Fruit fly (Drosophila melanogaster): ENCODE results near the gene GILT2.

GILT2 gene

DNA sequence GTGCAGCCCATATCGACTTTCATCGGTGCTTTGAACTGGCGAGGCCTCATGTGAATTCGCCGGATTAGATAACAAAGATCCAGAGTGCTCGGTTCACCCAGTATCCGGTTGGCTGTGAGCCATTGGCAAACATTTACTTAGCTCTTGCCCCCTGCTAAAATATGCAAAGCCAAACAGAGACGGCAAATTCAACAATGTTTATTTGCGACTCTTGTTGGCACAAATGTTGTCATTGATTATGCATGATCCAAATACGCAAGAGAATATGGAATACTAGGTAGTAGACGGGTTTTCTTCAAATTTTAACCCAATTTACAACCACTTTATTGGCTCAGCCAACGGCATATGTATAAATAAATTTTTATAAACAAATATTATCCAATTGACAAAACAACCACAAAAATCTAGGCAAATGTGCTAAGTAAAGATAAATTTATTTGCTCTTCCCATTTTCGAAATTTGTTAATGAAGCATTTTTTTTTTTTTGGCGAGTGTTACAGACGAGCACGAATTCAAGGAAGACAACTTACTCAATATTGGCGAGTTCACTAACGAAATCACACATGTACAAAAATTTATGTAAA lies 26.1 kb upstream of the GILT2 start (continued):
- TF ChIP-seq ken (GFP tag; IDR thresholded peaks at IDR 0.05) (no peak), CG16815 (GFP tag; optimal IDR thresholded peaks at IDR 0.05) (no peak), mam (GFP tag; optimal IDR thresholded peaks at IDR 0.05) (peak; percentile 48), CG2712 (tag; optimal IDR thresholded peaks at IDR 0.05) (no peak), CG30020 (tag; optimal IDR thresholded peaks at IDR 0.05) (no peak), CG42726 (GFP tag; IDR thresholded peaks at IDR 0.05; ENCODE audit: partially characterized antibody) (no peak), tll (GFP tag; optimal IDR thresholded peaks at IDR 0.05) (no peak), Hey (tag; optimal IDR thresholded peaks at IDR 0.05) (peak; percentile 59), D19A (tag; optimal IDR thresholded peaks at IDR 0.05) (no peak), CG7271 (tag; optimal IDR thresholded peaks at IDR 0.05) (no peak), Nf-YB (GFP tag; optimal IDR thresholded peaks at IDR 0.05) (peak; percentile 27), CG30403 (GFP tag; optimal IDR thresholded peaks at IDR 0.05) (peak; percentile 12), emc (GFP tag; optimal IDR thresholded peaks at IDR 0.05) (peak; percentile 40), CG13296 (GFP tag; optimal IDR thresholded peaks at IDR 0.05) (peak; percentile 84), ranshi (GFP tag; IDR thresholded peaks at IDR 0.05) (peak; percentile 68; the same call in 1 of the 2 replicates), CG4328 (GFP tag; optimal IDR thresholded peaks at IDR 0.05) (peak; percentile 7), bcd (GFP tag; optimal IDR thresholded peaks at IDR 0.05) (peak; percentile 72), sna (GFP tag; IDR thresholded peaks at IDR 0.05; ENCODE audit: partially characterized antibody) (no peak), Rx (GFP tag; IDR thresholded peaks at IDR 0.05) (no peak), schlank (tag; optimal IDR thresholded peaks at IDR 0.05) (peak; percentile 83), CG12769 (tag; optimal IDR thresholded peaks at IDR 0.05) (peak; percentile 90), hth (optimal IDR thresholded peaks at IDR 0.05) (no peak), gsb (GFP tag; IDR thresholded peaks at IDR 0.05) (peak; percentile 73), CG18476 (GFP tag; optimal IDR thresholded peaks at IDR 0.05) (peak; percentile 31), hkb (optimal IDR thresholded peaks at IDR 0.05) (no peak), hkb (GFP tag; IDR thresholded peaks at IDR 0.05) (peak; percentile 71), knrl (GFP tag; IDR thresholded peaks at IDR 0.05; ENCODE audit: partially characterized antibody) (no peak), Fer3 (tag; optimal IDR thresholded peaks at IDR 0.05) (peak; percentile 75), CG3407 (GFP tag; optimal IDR thresholded peaks at IDR 0.05) (no peak), CG6254 (GFP tag; optimal IDR thresholded peaks at IDR 0.05) (no peak), CG2120 (GFP tag; optimal IDR thresholded peaks at IDR 0.05) (peak; percentile 81), gro (GFP tag; optimal IDR thresholded peaks at IDR 0.05) (peak; percentile 53), CG11398 (GFP tag; optimal IDR thresholded peaks at IDR 0.05) (peak; percentile 14), CG33557 (GFP tag; optimal IDR thresholded peaks at IDR 0.05) (no peak), inv (GFP tag; IDR thresholded peaks at IDR 0.05; ENCODE audit: partially characterized antibody) (no peak), CG16863 (GFP tag; optimal IDR thresholded peaks at IDR 0.05) (peak; percentile 12), Bteb2 (GFP tag; optimal IDR thresholded peaks at IDR 0.05) (peak; percentile 63), Meics (GFP tag; optimal IDR thresholded peaks at IDR 0.05) (peak; percentile 88), ftz-f1 (GFP tag; optimal IDR thresholded peaks at IDR 0.05) (no peak), Sox102F (GFP tag; optimal IDR thresholded peaks at IDR 0.05) (peak; percentile 14), CG8944 (GFP tag; optimal IDR thresholded peaks at IDR 0.05) (no peak), unpg (GFP tag; optimal IDR thresholded peaks at IDR 0.05) (peak; percentile 27), MTF-1 (GFP tag; optimal IDR thresholded peaks at IDR 0.05; ENCODE audit: borderline replicate concordance) (peak; percentile 44), tap (tag; optimal IDR thresholded peaks at IDR 0.05) (no peak), CG34422 (GFP tag; IDR thresholded peaks at IDR 0.05) (peak; percentile 53; the same call in 1 of the 3 replicates), fd96Cb (tag; optimal IDR thresholded peaks at IDR 0.05) (no peak), esg (GFP tag; conservative IDR thresholded peaks at IDR 0.05) (no peak), Adf1 (GFP tag; IDR thresholded peaks at IDR 0.05) (peak; percentile 40), CG10366 (GFP tag; IDR thresholded peaks at IDR 0.05) (peak; percentile 36; the same call in 1 of the 2 replicates), Poxn (GFP tag; IDR thresholded peaks at IDR 0.05) (no peak)
